Worm (Caenorhabditis elegans) whole organism, L1 larva: ENCODE data around the gene R01H10.4.
A peak's percentile ranks its signal among the peaks of the same experiment; 100 is the strongest.

Source experiments
- efl-1 ChIP-seq, 4 experiments: fragments of 150-350 bp; optimal IDR thresholded peaks in 3 of 4; peaks in 1 of 4; 1 replicate in 1 of 4; 2 replicates in 3 of 4; lab custom pipeline; 2014; ENCODE audit warnings: missing biosample characterization in 2 of 4, missing genetic modification characterization in 2 of 4, missing genetic modification reagents in 2 of 4
- elt-2 ChIP-seq: sonication (generic microtip); optimal IDR thresholded peaks from 2 replicates; lab custom pipeline; 2016; ENCODE audit warnings: missing genetic modification characterization, mild to moderate bottlenecking, inconsistent platforms, missing compliant biosample characterization, missing genetic modification reagents
- jun-1 ChIP-seq: fragments of 150-350 bp; optimal IDR thresholded peaks from 2 replicates; lab custom pipeline; 2014; ENCODE audit warnings: missing biosample characterization, missing genetic modification reagents, missing genetic modification characterization
- lin-13 ChIP-seq: fragments of 150-350 bp; optimal IDR thresholded peaks from 2 replicates; lab custom pipeline; 2014; ENCODE audit warnings: missing biosample characterization, missing genetic modification reagents, missing genetic modification characterization
- lin-39 ChIP-seq: fragments of 150-350 bp; optimal IDR thresholded peaks from 2 replicates; lab custom pipeline; 2014; ENCODE audit warnings: missing biosample characterization, missing genetic modification reagents, missing genetic modification characterization
- mep-1 ChIP-seq: fragments of 150-350 bp; optimal IDR thresholded peaks from 2 replicates; lab custom pipeline; 2014; ENCODE audit warnings: missing biosample characterization, missing genetic modification characterization
- nhr-76 ChIP-seq: sonication (generic microtip); optimal IDR thresholded peaks from 2 replicates; lab custom pipeline; 2017; ENCODE audit warnings: missing biosample characterization, missing genetic modification characterization
- nhr-85 ChIP-seq: sonication (generic microtip); peaks from one replicate; lab custom pipeline; 2016; ENCODE audit warnings: missing genetic modification characterization, inconsistent platforms, missing compliant biosample characterization
- snu-23 ChIP-seq: sonication (generic microtip); optimal IDR thresholded peaks from 2 replicates; lab custom pipeline; 2016; ENCODE audit warnings: missing genetic modification characterization, missing compliant biosample characterization

The R01H10.4 gene

DNA sequence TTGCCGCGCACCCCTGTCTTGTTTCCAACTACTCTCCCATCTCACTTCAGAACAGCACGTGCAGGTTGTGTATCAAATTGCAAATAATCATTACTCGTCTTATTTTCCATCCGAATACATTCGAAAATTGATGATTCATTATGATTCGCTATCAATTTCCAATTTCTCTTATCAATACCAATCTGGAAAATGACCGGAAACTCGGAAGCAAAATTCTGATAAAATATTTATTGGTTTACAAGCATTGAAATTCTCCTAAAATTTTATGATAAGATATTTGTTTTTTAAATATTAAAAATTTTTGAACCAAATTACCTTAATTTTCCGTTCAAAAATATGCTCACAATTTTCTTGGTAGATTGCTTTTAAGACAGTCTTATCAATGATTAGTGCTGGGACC is 50.7 kb downstream of the R01H10.4 start:
- TF ChIP-seq efl-1 (optimal IDR thresholded peaks at IDR 0.05; lab: Kevin White, UChicago) (no peak), efl-1 (GFP tag; optimal IDR thresholded peaks at IDR 0.05 in 1 of 2; lab: Kevin White, UChicago) (peak in 1 of 2 experiments; percentile 18), mep-1 (tag; lab: Kevin White, UChicago) (no peak), elt-2 (tag; lab: Kevin White, UChicago) (peak; percentile 76)

DNA sequence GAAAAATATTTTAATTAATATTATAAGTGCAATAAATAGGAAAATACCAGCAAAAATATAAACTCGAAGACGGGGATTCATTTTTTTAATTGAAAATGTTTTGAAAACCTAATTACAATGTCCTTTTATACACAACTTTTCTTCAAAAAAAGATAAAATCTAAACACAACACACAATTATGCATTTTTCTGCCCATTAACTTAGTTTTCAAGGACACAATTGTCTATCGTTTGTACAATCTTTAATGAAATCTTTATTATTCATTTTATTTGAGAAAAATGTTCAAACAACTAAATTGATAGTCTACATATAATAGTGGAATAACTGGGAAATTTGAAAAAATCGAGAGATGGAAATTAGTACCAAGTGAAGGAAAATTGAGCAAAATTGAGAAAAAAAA is 51.4 kb downstream of the R01H10.4 start, which contains the start of gene T07A5.1:
TSS of gene T07A5.1 (minus strand) at position 149 of the 400 bp plus-strand sequence.
- TF ChIP-seq nhr-76 (tag; lab: Kevin White, UChicago), result no peak
- TF ChIP-seq snu-23 (GFP tag; lab: Kevin White, UChicago), result no peak
- no peak for TF ChIP-seq jun-1 (tag; lab: Kevin White, UChicago)
- peak; percentile 15 for TF ChIP-seq lin-39
- TF ChIP-seq nhr-85 (tag; lab: Kevin White, UChicago), result peak; percentile 60
- no peak for TF ChIP-seq lin-13
